Fruit fly (Drosophila melanogaster) S2 (cell line): Measurements from ENCODE around the gene RpS9.

ENCODE experiments used
- CG8478 ChIP-seq: fragments of >200 bp; optimal IDR thresholded peaks from 2 replicates; lab custom pipeline; 2018
- CTCF ChIP-seq, 2 experiments: fragments of >200 bp; optimal IDR thresholded peaks; 2 replicates each; lab custom pipeline; 2018

- TF ChIP-seq CTCF (optimal IDR thresholded peaks at IDR 0.05; lab: Kevin White, UChicago) (no peak), CG8478 (lab: Kevin White, UChicago) (no peak)
Observed at dm6 chr3L:9471151-9471903, 40.0 kb downstream of the RpS9 start.
